Worm (Caenorhabditis elegans): ENCODE measurements around the gene col-88.

DNA sequence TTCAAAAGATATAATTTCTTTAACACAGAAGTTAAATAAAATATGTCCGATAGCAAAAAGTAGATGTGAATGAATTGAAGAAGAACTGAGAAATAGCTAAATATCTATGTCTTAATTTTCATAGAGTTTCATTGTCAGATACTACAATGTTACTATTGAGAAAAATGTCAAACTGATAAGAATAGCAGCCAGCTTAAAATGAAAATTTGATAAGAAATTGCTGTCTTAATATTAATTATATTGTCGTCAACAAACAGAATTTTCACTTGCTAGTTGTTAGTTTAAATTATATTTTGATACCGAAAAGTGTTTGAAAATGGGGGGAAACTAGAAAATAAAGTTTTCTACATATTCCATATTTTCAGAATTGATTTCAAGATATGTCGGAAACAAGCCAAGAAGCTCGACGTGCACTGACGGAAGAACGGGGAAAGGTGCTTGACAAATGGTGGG, 37.9 kb upstream of the col-88 start, which contains the start of the genes fbxa-6, cTel54X.2 and npr-30:
- no peak for TF ChIP-seq sup-37 (GFP tag; optimal IDR thresholded peaks at IDR 0.05)
- TF ChIP-seq nhr-76 (tag; optimal IDR thresholded peaks at IDR 0.05) = no peak
- no peak for TF ChIP-seq unc-86 (tag; optimal IDR thresholded peaks at IDR 0.05)
